Worm (Caenorhabditis elegans) whole organism, L2 larva: ENCODE data around the gene mpz-4.

Source experiments
- C34F6.9 ChIP-seq: fragments of 150-350 bp; optimal IDR thresholded peaks from 2 replicates; lab custom pipeline; 2014; ENCODE audit warnings: missing biosample characterization, missing genetic modification characterization
- R02D3.7 ChIP-seq: fragments of 150-350 bp; optimal IDR thresholded peaks from 2 replicates; lab custom pipeline; 2014; ENCODE audit warnings: missing biosample characterization, missing genetic modification characterization
- Y55F3AM.14 ChIP-seq: fragments of 200-800 bp; sonication (Bioruptor generic); optimal IDR thresholded peaks from 2 replicates; lab custom pipeline; 2018; ENCODE audit warnings: mild to moderate bottlenecking, missing genetic modification characterization, missing compliant biosample characterization
- ZK546.5 ChIP-seq: sonication (generic microtip); optimal IDR thresholded peaks from 2 replicates; lab custom pipeline; 2017; ENCODE audit warnings: missing biosample characterization, missing genetic modification characterization
- alr-1 ChIP-seq: fragments of 150-350 bp; optimal IDR thresholded peaks from 2 replicates; lab custom pipeline; 2014; ENCODE audit warnings: missing biosample characterization, missing genetic modification characterization
- aly-2 ChIP-seq: fragments of 150-350 bp; optimal IDR thresholded peaks from 2 replicates; lab custom pipeline; 2014; ENCODE audit warnings: missing biosample characterization, missing genetic modification characterization
- ama-1 ChIP-seq: fragments of 150-350 bp; optimal IDR thresholded peaks from 2 replicates; lab custom pipeline; 2018; ENCODE audit warnings: inconsistent platforms
- blmp-1 ChIP-seq: sonication (generic microtip); optimal IDR thresholded peaks from 2 replicates; lab custom pipeline; 2017; ENCODE audit warnings: missing genetic modification characterization, mild to moderate bottlenecking, missing compliant biosample characterization, antibody characterized with exemption, moderate library complexity; ENCODE audit not compliant: insufficient read depth
- ceh-16 ChIP-seq: fragments of 150-350 bp; optimal IDR thresholded peaks from 2 replicates; lab custom pipeline; 2014; ENCODE audit warnings: missing biosample characterization, missing genetic modification characterization
- crh-2 ChIP-seq: sonication (generic microtip); optimal IDR thresholded peaks from 2 replicates; lab custom pipeline; 2017; ENCODE audit warnings: missing biosample characterization, missing genetic modification characterization
- elt-1 ChIP-seq: fragments of 150-350 bp; optimal IDR thresholded peaks from 2 replicates; lab custom pipeline; 2014; ENCODE audit warnings: missing biosample characterization, missing genetic modification characterization
- elt-3 ChIP-seq: sonication (generic microtip); optimal IDR thresholded peaks from 2 replicates; lab custom pipeline; 2017; ENCODE audit warnings: missing biosample characterization, missing genetic modification characterization
- fos-1 ChIP-seq: fragments of 150-350 bp; optimal IDR thresholded peaks from 2 replicates; lab custom pipeline; 2014; ENCODE audit warnings: missing biosample characterization, missing genetic modification characterization
- lin-39 ChIP-seq: fragments of 150-350 bp; optimal IDR thresholded peaks from 2 replicates; lab custom pipeline; 2014; ENCODE audit warnings: missing biosample characterization, missing genetic modification reagents, missing genetic modification characterization
- mab-5 ChIP-seq: fragments of 150-350 bp; optimal IDR thresholded peaks from 2 replicates; lab custom pipeline; 2014; ENCODE audit warnings: missing biosample characterization, missing genetic modification characterization
- mbf-1 ChIP-seq: sonication (generic microtip); optimal IDR thresholded peaks from 2 replicates; lab custom pipeline; 2017; ENCODE audit warnings: missing biosample characterization, missing genetic modification characterization
- mdl-1 ChIP-seq, 2 experiments: fragments of 150-350 bp in 1 of 2; sonication (generic microtip) in 1 of 2; optimal IDR thresholded peaks; 2 replicates each; lab custom pipeline; 2017; ENCODE audit warnings: missing biosample characterization in 2 of 2, missing genetic modification characterization in 2 of 2
- nhr-11 ChIP-seq: fragments of 150-350 bp; optimal IDR thresholded peaks from 2 replicates; lab custom pipeline; 2014; ENCODE audit warnings: missing biosample characterization, missing genetic modification characterization
- nhr-12 ChIP-seq: fragments of 150-350 bp; optimal IDR thresholded peaks from 2 replicates; lab custom pipeline; 2014; ENCODE audit warnings: missing biosample characterization, missing genetic modification characterization
- nhr-129 ChIP-seq: fragments of 150-350 bp; optimal IDR thresholded peaks from 2 replicates; lab custom pipeline; 2014; ENCODE audit warnings: missing biosample characterization, missing genetic modification characterization
- nhr-6 ChIP-seq: fragments of 150-350 bp; optimal IDR thresholded peaks from 2 replicates; lab custom pipeline; 2014; ENCODE audit warnings: missing biosample characterization, missing genetic modification characterization
- nhr-77 ChIP-seq: fragments of 150-350 bp; optimal IDR thresholded peaks from 2 replicates; lab custom pipeline; 2014; ENCODE audit warnings: missing biosample characterization, missing genetic modification characterization
- peb-1 ChIP-seq: fragments of 150-350 bp; optimal IDR thresholded peaks from 2 replicates; lab custom pipeline; 2014; ENCODE audit warnings: missing biosample characterization, missing genetic modification characterization
- sem-4 ChIP-seq: fragments of 150-350 bp; optimal IDR thresholded peaks from 2 replicates; lab custom pipeline; 2014; ENCODE audit warnings: missing biosample characterization, missing genetic modification reagents, missing genetic modification characterization
- skn-1 ChIP-seq: sonication (generic microtip); optimal IDR thresholded peaks from 2 replicates; lab custom pipeline; 2017; ENCODE audit warnings: missing biosample characterization, missing genetic modification characterization
- sma-9 ChIP-seq, 2 experiments: fragments of 150-350 bp in 1 of 2; sonication (generic microtip) in 1 of 2; optimal IDR thresholded peaks; 2 replicates each; lab custom pipeline; 2014 to 2016; ENCODE audit warnings: missing genetic modification characterization in 2 of 2, mild to moderate bottlenecking in 1 of 2, missing biosample characterization in 1 of 2, missing compliant biosample characterization in 1 of 2, missing genetic modification reagents in 1 of 2, moderate library complexity in 1 of 2
- unc-55 ChIP-seq: fragments of 150-350 bp; sonication (generic microtip); optimal IDR thresholded peaks from 3 replicates; lab custom pipeline; 2014; ENCODE audit warnings: missing biosample characterization, missing genetic modification reagents, missing genetic modification characterization
- unc-62 ChIP-seq: fragments of 150-350 bp; optimal IDR thresholded peaks from 2 replicates; lab custom pipeline; 2014; ENCODE audit warnings: missing biosample characterization, missing genetic modification reagents, missing genetic modification characterization
- ztf-11 ChIP-seq: sonication (generic microtip); optimal IDR thresholded peaks from 2 replicates; lab custom pipeline; 2017; ENCODE audit warnings: missing biosample characterization, missing genetic modification characterization
- ztf-4 ChIP-seq: fragments of 150-350 bp; optimal IDR thresholded peaks from 2 replicates; lab custom pipeline; 2014; ENCODE audit warnings: missing biosample characterization, missing genetic modification characterization

The mpz-4 gene

ce11 chrIV:4827219-4827618, at the start of gene mpz-4:
Gene mpz-4, minus strand, starts transcription at chrIV:4827319.
- TF ChIP-seq skn-1 (tag; lab: Kevin White, UChicago), result no peak

DNA sequence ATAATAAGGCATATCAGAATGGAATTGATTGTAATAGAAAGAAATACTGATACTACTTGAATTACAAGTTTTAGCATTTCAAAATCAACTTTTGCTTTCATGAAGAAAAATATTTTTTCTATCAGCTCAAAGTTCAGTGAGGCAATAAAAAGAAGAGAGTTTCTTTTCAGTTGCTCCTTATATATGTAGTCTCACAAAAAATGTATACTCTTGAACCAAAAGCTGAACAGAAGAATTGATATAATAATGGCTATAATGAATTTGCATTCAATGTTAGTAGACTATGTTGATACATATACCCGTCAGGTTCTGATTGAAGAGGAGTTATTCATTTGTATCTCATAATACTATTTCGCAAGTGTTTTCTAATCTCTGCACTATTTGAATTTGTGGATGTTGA, 47.5 kb upstream of the mpz-4 start, which contains the start of gene str-174:
TSS of gene str-174 (minus strand) at position 101 of the 400 bp plus-strand sequence.
- no peak for TF ChIP-seq aly-2 (tag; lab: Kevin White, UChicago)
- no peak for TF ChIP-seq ztf-11 (tag; lab: Kevin White, UChicago)
- TF ChIP-seq Y55F3AM.14 (GFP tag; lab: Kevin White, UChicago), result no peak
- TF ChIP-seq skn-1 (tag; lab: Kevin White, UChicago), result no peak
- TF ChIP-seq mdl-1 (tag; optimal IDR thresholded peaks at IDR 0.05; lab: Kevin White, UChicago), result no peak
- no peak for TF ChIP-seq lin-39 (tag; lab: Kevin White, UChicago)
- TF ChIP-seq crh-2 (tag; lab: Kevin White, UChicago), result no peak
- TF ChIP-seq ceh-16 (tag; lab: Kevin White, UChicago), result no peak
- no peak for TF ChIP-seq nhr-11

DNA sequence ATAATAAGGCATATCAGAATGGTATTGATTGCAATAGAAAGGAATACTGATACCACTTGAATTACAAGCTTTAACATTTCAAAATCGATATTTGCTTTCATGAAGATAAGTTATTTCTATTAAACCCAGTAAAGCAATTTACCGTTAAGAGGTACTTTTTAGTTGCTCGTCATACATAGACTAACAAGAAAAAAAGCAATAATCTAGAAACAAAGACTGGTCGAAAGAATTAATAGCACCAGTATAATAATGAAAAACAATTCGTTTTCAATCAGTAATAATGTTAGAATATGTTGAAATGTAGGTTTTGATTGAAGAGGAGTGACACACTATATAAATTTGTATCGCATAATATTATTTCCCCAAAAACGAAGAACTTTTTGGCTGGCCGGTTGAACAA, 43.4 kb upstream of the mpz-4 start, which contains the start of gene str-175:
TSS of gene str-175 (minus strand) at position 101 of the 400 bp plus-strand sequence.
- no peak for TF ChIP-seq R02D3.7 (tag; lab: Kevin White, UChicago)
- no peak for TF ChIP-seq ceh-16 (tag; lab: Kevin White, UChicago)
- TF ChIP-seq elt-3, result no peak
- no peak for TF ChIP-seq nhr-77 (tag; lab: Kevin White, UChicago)
- no peak for TF ChIP-seq skn-1 (tag; lab: Kevin White, UChicago)
- no peak for TF ChIP-seq aly-2 (tag; lab: Kevin White, UChicago)
- no peak for TF ChIP-seq nhr-11
- no peak for TF ChIP-seq nhr-6
- TF ChIP-seq ama-1 (lab: Kevin White, UChicago), result no peak
- no peak for TF ChIP-seq peb-1 (tag; lab: Kevin White, UChicago)
- TF ChIP-seq alr-1 (tag; lab: Kevin White, UChicago), result no peak

DNA sequence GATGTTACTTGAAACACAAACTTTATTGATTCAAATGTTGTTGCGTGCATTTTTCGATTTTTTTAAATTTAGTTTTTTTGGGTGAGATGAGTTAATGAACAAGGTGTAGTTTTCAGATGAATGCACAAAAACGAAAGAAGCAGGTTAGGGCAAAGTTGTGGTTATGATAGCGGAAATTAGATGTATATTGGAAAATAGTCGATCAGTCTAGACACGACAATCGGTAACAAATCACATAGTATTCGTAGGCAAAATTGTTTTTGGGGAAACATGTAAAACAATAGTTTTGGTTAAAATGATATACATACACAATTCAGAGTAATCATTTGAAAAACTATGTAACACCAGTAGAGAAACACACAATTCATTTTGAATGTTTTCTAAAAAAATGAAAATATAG, 40.5 kb upstream of the mpz-4 start, which contains the start of gene str-172:
TSS of gene str-172 (minus strand) at position 101 of the 400 bp plus-strand sequence.
- TF ChIP-seq unc-62, result no peak
- no peak for TF ChIP-seq mab-5 (tag; lab: Kevin White, UChicago)
- TF ChIP-seq sem-4 (tag; lab: Kevin White, UChicago), result no peak
- TF ChIP-seq lin-39 (tag; lab: Kevin White, UChicago), result no peak
- TF ChIP-seq ztf-4 (tag; lab: Kevin White, UChicago), result no peak
- no peak for TF ChIP-seq ama-1 (lab: Kevin White, UChicago)
- no peak for TF ChIP-seq skn-1 (tag; lab: Kevin White, UChicago)
- no peak for TF ChIP-seq peb-1 (tag; lab: Kevin White, UChicago)
- no peak for TF ChIP-seq nhr-12 (tag; lab: Kevin White, UChicago)
- no peak for TF ChIP-seq alr-1 (tag; lab: Kevin White, UChicago)

- TF ChIP-seq lin-39 (tag; lab: Kevin White, UChicago), result no peak
Measured at ce11 chrIV:4866599-4866998, 39.5 kb upstream of the mpz-4 start.

ce11 chrIV:4864524-4864923, 37.4 kb upstream of the mpz-4 start:
- TF ChIP-seq mbf-1 (no peak), ama-1 (lab: Kevin White, UChicago) (no peak), ceh-16 (tag; lab: Kevin White, UChicago) (no peak), nhr-11 (no peak), blmp-1 (tag; lab: Kevin White, UChicago) (no peak), unc-55 (GFP tag; lab: Kevin White, UChicago) (no peak), elt-1 (no peak), ZK546.5 (tag; lab: Kevin White, UChicago) (no peak), fos-1 (tag; lab: Kevin White, UChicago) (no peak), C34F6.9 (tag; lab: Kevin White, UChicago) (no peak), nhr-6 (no peak), sma-9 (GFP tag; optimal IDR thresholded peaks at IDR 0.05; lab: Kevin White, UChicago) (no peak), sma-9 (tag; optimal IDR thresholded peaks at IDR 0.05; lab: Kevin White, UChicago) (no peak), R02D3.7 (tag; lab: Kevin White, UChicago) (no peak), aly-2 (tag; lab: Kevin White, UChicago) (no peak), nhr-129 (no peak)
